Worm (Caenorhabditis elegans) whole organism, mixed stage, embryonic: ENCODE results near the gene unc-104.
"Not testable (repeated sequence)": the region's sequence is repeated elsewhere in the genome, so short reads cannot be mapped to it uniquely, and the experiment has no call there.

Source experiments
- M03D4.4 ChIP-seq: sonication (generic microtip); optimal IDR thresholded peaks from 2 replicates; lab custom pipeline; 2017; ENCODE audit warnings: mild to moderate bottlenecking, missing genetic modification characterization, missing compliant biosample characterization
- blmp-1 ChIP-seq: fragments of 150-350 bp; optimal IDR thresholded peaks from 2 replicates; lab custom pipeline; 2014; ENCODE audit warnings: missing biosample characterization, missing genetic modification characterization
- ceh-39 ChIP-seq: fragments of 150-350 bp; optimal IDR thresholded peaks from 2 replicates; lab custom pipeline; 2014; ENCODE audit warnings: missing biosample characterization, missing genetic modification characterization
- ceh-43 ChIP-seq: fragments of 200-800 bp; sonication (Bioruptor generic); optimal IDR thresholded peaks from 2 replicates; lab custom pipeline; 2018; ENCODE audit warnings: mild to moderate bottlenecking, missing genetic modification characterization, moderate library complexity, missing compliant biosample characterization
- ces-1 ChIP-seq: fragments of 150-350 bp; optimal IDR thresholded peaks from 2 replicates; lab custom pipeline; 2014; ENCODE audit warnings: missing biosample characterization, missing genetic modification reagents, missing genetic modification characterization
- cnd-1 ChIP-seq: fragments of 200-800 bp; sonication (Bioruptor generic); optimal IDR thresholded peaks from 2 replicates; lab custom pipeline; 2018; ENCODE audit warnings: mild to moderate bottlenecking, missing genetic modification characterization, missing compliant biosample characterization
- elt-3 ChIP-seq: fragments of 150-350 bp; optimal IDR thresholded peaks from 2 replicates; lab custom pipeline; 2014; ENCODE audit warnings: missing biosample characterization, missing genetic modification characterization
- flh-1 ChIP-seq: fragments of 200-800 bp; sonication (Bioruptor generic); optimal IDR thresholded peaks from 2 replicates; lab custom pipeline; 2018; ENCODE audit warnings: mild to moderate bottlenecking, missing genetic modification characterization, moderate library complexity, missing compliant biosample characterization
- hlh-1 ChIP-seq: fragments of 150-350 bp; optimal IDR thresholded peaks from 2 replicates; lab custom pipeline; 2014; ENCODE audit warnings: missing biosample characterization, missing genetic modification reagents, missing genetic modification characterization
- lin-13 ChIP-seq: fragments of 150-350 bp; optimal IDR thresholded peaks from 2 replicates; lab custom pipeline; 2014; ENCODE audit warnings: missing biosample characterization, missing genetic modification characterization
- lin-32 ChIP-seq: fragments of 200-800 bp; sonication (Bioruptor generic); optimal IDR thresholded peaks from 2 replicates; lab custom pipeline; 2018; ENCODE audit warnings: mild to moderate bottlenecking, missing genetic modification characterization, missing compliant biosample characterization
- lsy-2 ChIP-seq: fragments of 150-350 bp; optimal IDR thresholded peaks from 2 replicates; lab custom pipeline; 2014; ENCODE audit warnings: missing biosample characterization, missing genetic modification characterization
- mab-5 ChIP-seq: fragments of 150-350 bp; optimal IDR thresholded peaks from 2 replicates; lab custom pipeline; 2014; ENCODE audit warnings: missing biosample characterization, missing genetic modification characterization
- mep-1 ChIP-seq: fragments of 150-350 bp; optimal IDR thresholded peaks from 2 replicates; lab custom pipeline; 2017; ENCODE audit warnings: missing biosample characterization, missing genetic modification reagents, missing genetic modification characterization, inconsistent platforms
- mls-2 ChIP-seq: sonication (generic microtip); optimal IDR thresholded peaks from 2 replicates; lab custom pipeline; 2016; ENCODE audit warnings: mild to moderate bottlenecking, missing genetic modification characterization, moderate library complexity, missing compliant biosample characterization
- nhr-12 ChIP-seq: fragments of 150-350 bp; optimal IDR thresholded peaks from 2 replicates; lab custom pipeline; 2014; ENCODE audit warnings: missing biosample characterization, missing genetic modification characterization
- nhr-237 ChIP-seq: fragments of 150-350 bp; optimal IDR thresholded peaks from 2 replicates; lab custom pipeline; 2014; ENCODE audit warnings: missing biosample characterization, missing genetic modification characterization
- nhr-28 ChIP-seq: fragments of 150-350 bp; optimal IDR thresholded peaks from 2 replicates; lab custom pipeline; 2014; ENCODE audit warnings: missing biosample characterization, missing genetic modification characterization
- nhr-76 ChIP-seq: sonication (generic microtip); optimal IDR thresholded peaks from 2 replicates; lab custom pipeline; 2017; ENCODE audit warnings: missing biosample characterization, missing genetic modification characterization
- pha-4 ChIP-seq: fragments of 150-350 bp; optimal IDR thresholded peaks from 2 replicates; lab custom pipeline; 2018; ENCODE audit warnings: missing biosample characterization, missing genetic modification reagents, missing genetic modification characterization
- snpc-4 ChIP-seq: fragments of 150-350 bp; optimal IDR thresholded peaks from 2 replicates; lab custom pipeline; 2014; ENCODE audit warnings: missing biosample characterization, missing genetic modification characterization
- sptf-1 ChIP-seq: sonication (generic microtip); optimal IDR thresholded peaks from 2 replicates; lab custom pipeline; 2017; ENCODE audit warnings: mild to moderate bottlenecking, missing genetic modification characterization, moderate library complexity, missing compliant biosample characterization
- unc-39 ChIP-seq: fragments of 150-350 bp; optimal IDR thresholded peaks from 2 replicates; lab custom pipeline; 2014; ENCODE audit warnings: missing biosample characterization, missing genetic modification characterization
- unc-62 ChIP-seq: fragments of 150-350 bp; optimal IDR thresholded peaks from 2 replicates; lab custom pipeline; 2014; ENCODE audit warnings: missing biosample characterization, missing genetic modification reagents, missing genetic modification characterization
- zip-8 ChIP-seq: fragments of 150-350 bp; optimal IDR thresholded peaks from 2 replicates; lab custom pipeline; 2014; ENCODE audit warnings: missing biosample characterization, missing genetic modification characterization
- ztf-11 ChIP-seq: fragments of 150-350 bp; optimal IDR thresholded peaks from 2 replicates; lab custom pipeline; 2014; ENCODE audit warnings: missing biosample characterization, missing genetic modification characterization

Gene unc-104

DNA sequence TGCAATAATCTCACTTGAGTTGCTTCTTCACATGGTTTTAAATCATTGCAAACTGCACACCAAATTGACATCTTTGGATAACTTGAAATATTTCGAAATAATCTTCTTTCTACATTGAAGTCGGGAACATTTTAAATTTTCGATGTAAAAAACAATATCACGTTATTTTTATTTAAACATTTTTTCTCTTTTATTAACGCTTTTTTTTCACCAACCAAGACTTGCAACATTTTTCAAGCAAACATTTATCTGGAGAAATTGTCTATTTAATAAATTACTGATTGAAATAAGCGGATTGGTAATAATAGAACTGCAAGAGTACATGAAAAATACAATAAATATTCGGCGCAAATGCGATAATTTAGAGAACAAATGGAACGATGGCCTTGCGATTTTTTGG is 24.3 kb upstream of the unc-104 start, which contains the start of gene C15F1.5:
Gene C15F1.5, minus strand, starts transcription at position 101 of the 400 bp plus-strand sequence.
- TF ChIP-seq lin-13 (tag; lab: Kevin White, UChicago) (no peak), mls-2 (tag; lab: Kevin White, UChicago) (no peak), cnd-1 (tag; lab: Kevin White, UChicago) (no peak), flh-1 (GFP tag; lab: Kevin White, UChicago) (no peak)

DNA sequence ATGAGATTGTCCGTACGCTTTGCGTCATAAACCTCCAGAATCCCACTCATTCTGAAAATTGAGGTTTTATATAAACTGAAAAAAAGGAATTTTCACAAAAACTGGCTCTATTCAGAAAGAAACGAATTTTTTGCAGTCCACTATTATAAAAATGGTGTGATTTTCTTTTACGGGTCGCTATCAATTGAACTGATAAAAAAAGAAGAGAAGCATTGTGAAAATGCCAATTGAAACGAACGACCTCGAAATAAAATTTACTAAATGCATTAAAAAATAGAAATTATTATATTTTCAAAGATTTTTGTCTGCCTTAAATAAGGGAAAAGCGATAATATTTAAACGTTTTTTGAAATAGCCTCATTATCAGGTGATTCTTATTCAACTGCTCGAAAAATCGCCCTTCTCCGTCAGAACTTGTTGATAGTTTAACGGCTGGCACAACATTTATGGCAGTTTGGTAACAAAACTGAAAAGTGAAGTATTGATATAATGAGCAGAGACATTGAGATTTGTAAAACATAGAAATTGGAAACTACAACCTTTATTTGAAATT is 22.5 kb upstream of the unc-104 start, which contains the start of gene art-1:
Gene art-1, minus strand, starts transcription at position 51 of the 553 bp plus-strand sequence.
- TF ChIP-seq ceh-39 (tag; lab: Kevin White, UChicago) (no peak), nhr-12 (tag; lab: Kevin White, UChicago) (no peak), lin-13 (tag; lab: Kevin White, UChicago) (no peak), mab-5 (tag; lab: Kevin White, UChicago) (no peak), pha-4 (tag; lab: Kevin White, UChicago) (no peak)

DNA sequence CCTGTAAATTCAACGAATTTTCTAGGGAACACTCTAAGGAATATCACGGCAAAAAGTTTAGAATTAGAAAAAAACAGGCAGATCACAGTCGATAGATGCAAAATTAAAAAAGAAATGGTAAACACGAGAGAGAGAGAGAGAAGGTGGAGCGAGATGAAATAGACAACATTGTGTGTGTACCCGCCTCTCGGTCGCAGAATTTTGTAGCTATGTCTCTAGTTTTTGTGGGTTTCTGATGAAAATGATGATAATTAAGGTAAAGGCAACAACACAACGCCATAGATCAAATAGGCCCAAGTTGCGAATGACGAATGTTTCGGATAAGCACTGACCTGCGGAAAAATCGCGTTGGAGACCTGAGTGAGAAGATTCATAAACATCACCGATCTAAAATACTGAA is 21.3 kb upstream of the unc-104 start, which contains the start of gene sod-1:
Gene sod-1, minus strand, starts transcription at position 387 of the 400 bp plus-strand sequence.
- no peak for TF ChIP-seq unc-62 (GFP tag; lab: Kevin White, UChicago)
- TF ChIP-seq mab-5 (tag; lab: Kevin White, UChicago): no peak
- no peak for TF ChIP-seq zip-8 (tag; lab: Kevin White, UChicago)
- no peak for TF ChIP-seq M03D4.4 (tag; lab: Kevin White, UChicago)
- no peak for TF ChIP-seq lin-32 (GFP tag; lab: Kevin White, UChicago)
- no peak for TF ChIP-seq hlh-1
- no peak for TF ChIP-seq ztf-11 (tag; lab: Kevin White, UChicago)
- TF ChIP-seq pha-4 (tag; lab: Kevin White, UChicago): no peak
- TF ChIP-seq ces-1 (GFP tag; lab: Kevin White, UChicago): no peak
- TF ChIP-seq ceh-39 (tag; lab: Kevin White, UChicago): no peak
- no peak for TF ChIP-seq snpc-4
- TF ChIP-seq ceh-43 (GFP tag; lab: Kevin White, UChicago): no peak
- no peak for TF ChIP-seq nhr-28 (tag; lab: Kevin White, UChicago)
- TF ChIP-seq sptf-1 (tag; lab: Kevin White, UChicago): no peak
- no peak for TF ChIP-seq nhr-12 (tag; lab: Kevin White, UChicago)

DNA sequence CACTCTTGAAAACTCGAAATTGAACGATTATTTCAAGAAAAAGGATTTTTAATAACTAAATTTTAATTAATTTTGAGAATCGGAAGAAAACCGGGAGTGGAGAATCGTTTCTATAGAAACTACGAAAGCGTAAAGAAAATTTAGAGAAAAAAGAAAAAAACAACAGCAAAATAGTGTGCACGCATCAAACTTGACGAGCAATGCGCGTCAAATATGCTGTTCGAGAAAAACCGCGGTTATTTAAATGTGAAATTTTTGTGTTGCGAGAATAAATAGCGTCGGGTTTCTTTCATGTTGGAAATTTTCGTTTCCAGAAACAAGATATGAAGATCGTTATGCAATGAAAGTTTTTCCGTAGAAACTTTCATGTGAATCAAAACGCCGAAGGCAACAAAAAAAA is 20.8 kb upstream of the unc-104 start:
- TF ChIP-seq mep-1 (tag; lab: Kevin White, UChicago): peak; percentile 26
- peak; percentile 17 for TF ChIP-seq lin-13 (tag; lab: Kevin White, UChicago)
- no peak for TF ChIP-seq blmp-1 (tag; lab: Kevin White, UChicago)
- no peak for TF ChIP-seq nhr-76 (tag; lab: Kevin White, UChicago)
- no peak for TF ChIP-seq unc-62 (GFP tag; lab: Kevin White, UChicago)
- no peak for TF ChIP-seq nhr-12 (tag; lab: Kevin White, UChicago)
- peak; percentile 40 for TF ChIP-seq nhr-237
- TF ChIP-seq ces-1 (GFP tag; lab: Kevin White, UChicago): peak; percentile 50
- TF ChIP-seq ceh-39 (tag; lab: Kevin White, UChicago): peak; percentile 14
- TF ChIP-seq unc-39 (tag; lab: Kevin White, UChicago): no peak
- peak; percentile 68 for TF ChIP-seq lsy-2 (tag; lab: Kevin White, UChicago)
- TF ChIP-seq pha-4 (tag; lab: Kevin White, UChicago): peak; percentile 50
- TF ChIP-seq, all 35 proteins: peak for 7

DNA sequence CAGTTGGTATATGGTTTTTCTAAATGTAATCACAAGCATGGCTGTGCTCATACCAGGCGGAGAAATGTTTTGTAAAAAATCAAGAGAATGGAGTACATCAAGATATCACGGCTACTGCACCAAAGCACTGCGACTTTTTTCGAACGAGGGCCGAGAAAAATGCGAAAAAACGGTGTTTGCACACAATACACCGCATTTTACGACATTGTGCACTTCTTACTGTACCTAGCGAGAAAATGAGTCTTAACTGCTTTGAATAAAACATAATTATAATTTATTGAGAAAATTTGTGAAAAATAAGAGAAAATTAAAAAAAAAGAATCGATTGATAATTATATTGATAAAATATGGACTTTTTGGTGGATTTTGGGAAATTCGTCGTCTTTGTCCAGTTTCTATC is 19.1 kb upstream of the unc-104 start:
- TF ChIP-seq sptf-1 (tag; lab: Kevin White, UChicago) (no peak), hlh-1 (no peak), M03D4.4 (tag; lab: Kevin White, UChicago) (no peak), unc-39 (tag; lab: Kevin White, UChicago) (no peak), mep-1 (tag; lab: Kevin White, UChicago) (peak; percentile 3), lsy-2 (tag; lab: Kevin White, UChicago) (peak; percentile 82)

DNA sequence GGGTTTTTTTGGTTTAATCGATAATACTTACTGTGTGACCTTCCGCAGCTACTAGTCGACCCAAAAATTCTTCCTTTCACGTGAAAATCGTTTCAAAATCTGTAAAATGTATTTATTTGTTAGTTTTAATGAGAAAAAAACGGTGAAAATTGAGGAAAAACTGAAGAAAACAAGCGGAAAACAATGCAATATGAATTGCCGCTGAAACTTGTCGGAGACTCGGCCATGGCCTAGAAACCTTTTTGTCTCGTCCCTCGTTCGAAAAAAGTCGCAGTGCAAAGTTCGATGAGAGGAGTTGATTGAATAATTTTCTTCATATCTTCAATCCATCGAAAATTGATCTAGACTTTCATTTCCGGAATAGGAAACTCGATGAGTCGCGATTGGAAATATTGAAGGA is 17.1 kb upstream of the unc-104 start, which contains the start of gene C15F1.8:
Gene C15F1.8, minus strand, starts transcription at position 101 of the 400 bp plus-strand sequence.
- not testable (repeated sequence) for TF ChIP-seq elt-3, nhr-28, pha-4 (tag; lab: Kevin White, UChicago)
